Worm (Caenorhabditis elegans) whole organism, mixed stage, embryonic: ENCODE measurements around the gene glb-32.

Experiments
- bed-3 ChIP-seq: fragments of 200-800 bp; sonication (Bioruptor generic); optimal IDR thresholded peaks from 3 replicates; lab custom pipeline; 2018; ENCODE audit warnings: mild to moderate bottlenecking, missing genetic modification characterization, moderate library complexity, missing compliant biosample characterization
- blmp-1 ChIP-seq: fragments of 150-350 bp; optimal IDR thresholded peaks from 2 replicates; lab custom pipeline; 2014; ENCODE audit warnings: missing biosample characterization, missing genetic modification characterization
- ceh-39 ChIP-seq: fragments of 150-350 bp; optimal IDR thresholded peaks from 2 replicates; lab custom pipeline; 2014; ENCODE audit warnings: missing biosample characterization, missing genetic modification characterization
- elt-3 ChIP-seq: fragments of 150-350 bp; optimal IDR thresholded peaks from 2 replicates; lab custom pipeline; 2014; ENCODE audit warnings: missing biosample characterization, missing genetic modification characterization
- lsy-2 ChIP-seq: fragments of 150-350 bp; optimal IDR thresholded peaks from 2 replicates; lab custom pipeline; 2014; ENCODE audit warnings: missing biosample characterization, missing genetic modification characterization
- mab-5 ChIP-seq: fragments of 150-350 bp; optimal IDR thresholded peaks from 2 replicates; lab custom pipeline; 2014; ENCODE audit warnings: missing biosample characterization, missing genetic modification characterization
- mls-2 ChIP-seq: sonication (generic microtip); optimal IDR thresholded peaks from 2 replicates; lab custom pipeline; 2016; ENCODE audit warnings: mild to moderate bottlenecking, missing genetic modification characterization, moderate library complexity, missing compliant biosample characterization
- nhr-28 ChIP-seq: fragments of 150-350 bp; optimal IDR thresholded peaks from 2 replicates; lab custom pipeline; 2014; ENCODE audit warnings: missing biosample characterization, missing genetic modification characterization
- sem-2 ChIP-seq: fragments of 200-800 bp; sonication (Bioruptor generic); optimal IDR thresholded peaks from 2 replicates; lab custom pipeline; 2018; ENCODE audit warnings: mild to moderate bottlenecking, missing genetic modification characterization, missing compliant biosample characterization

- TF ChIP-seq elt-3 (tag; lab: Kevin White, UChicago) (no peak), lsy-2 (tag; lab: Kevin White, UChicago) (no peak), mls-2 (no peak), mab-5 (tag; lab: Kevin White, UChicago) (no peak), ceh-39 (tag; lab: Kevin White, UChicago) (no peak), bed-3 (no peak), nhr-28 (no peak), sem-2 (GFP tag; lab: Kevin White, UChicago) (no peak), blmp-1 (tag; lab: Kevin White, UChicago) (no peak)
Measured at ce11 chrV:5090386-5090785, 1.0 kb upstream of the glb-32 start.
